Worm (Caenorhabditis elegans): ENCODE results near the gene C37C3.11.

DNA sequence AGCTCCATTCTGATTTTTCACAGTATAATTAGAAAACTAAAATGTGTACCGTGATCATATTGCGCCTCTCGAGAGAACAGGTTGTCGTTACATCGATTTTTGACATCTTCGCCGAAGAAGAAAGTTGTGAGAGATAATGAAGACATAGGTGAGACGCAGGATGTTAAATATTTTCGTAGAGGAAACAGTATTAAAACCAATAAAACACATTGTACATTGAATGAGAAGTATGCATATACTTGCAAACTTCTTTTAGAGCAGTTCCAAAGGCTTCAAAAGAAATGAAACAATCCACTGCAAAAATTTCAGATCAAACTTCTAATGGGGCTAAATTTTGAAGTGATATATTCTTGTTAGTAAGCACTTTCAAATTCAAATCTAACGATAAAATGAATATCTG lies 6.1 kb upstream of the C37C3.11 start, which contains the start of gene nipi-4:
- no peak for TF ChIP-seq ama-1 (optimal IDR thresholded peaks at IDR 0.05)
- no peak for TF ChIP-seq tra-4 (tag; optimal IDR thresholded peaks at IDR 0.05)
- no peak for TF ChIP-seq tbx-37 (GFP tag; conservative IDR thresholded peaks at IDR 0.05)
- no peak for TF ChIP-seq ets-7 (tag; optimal IDR thresholded peaks at IDR 0.05)
- no peak for TF ChIP-seq hmbx-1 (tag; optimal IDR thresholded peaks at IDR 0.05)
- no peak for TF ChIP-seq F13C5.2 (tag; optimal IDR thresholded peaks at IDR 0.05)
- no peak for TF ChIP-seq pes-1 (GFP tag; IDR thresholded peaks at IDR 0.05)
- TF ChIP-seq flt-1 (GFP tag; IDR thresholded peaks at IDR 0.05) = no peak
- no peak for TF ChIP-seq ceh-36 (tag; optimal IDR thresholded peaks at IDR 0.05)
- no peak for TF ChIP-seq B0310.2 (tag; optimal IDR thresholded peaks at IDR 0.05)
- no peak for TF ChIP-seq hmg-4 (GFP tag; optimal IDR thresholded peaks at IDR 0.05)
- TF ChIP-seq hnd-1 (tag; optimal IDR thresholded peaks at IDR 0.05) = no peak
- no peak for TF ChIP-seq tbx-11 (GFP tag; IDR thresholded peaks at IDR 0.05)
